Worm (Caenorhabditis elegans) whole organism, midembryonic: ENCODE results near the gene Y50D4C.6.

Experiments
- cog-1 ChIP-seq: sonication (generic microtip); optimal IDR thresholded peaks from 2 replicates; lab custom pipeline; 2016; ENCODE audit warnings: missing genetic modification characterization, missing compliant biosample characterization
- flt-1 ChIP-seq: fragments of 200-800 bp; sonication (Bioruptor generic); IDR thresholded peaks from 2 replicates; pipeline ENCODE4 v1.3.6; 2022; ENCODE audit warnings: missing genetic modification characterization, missing compliant biosample characterization
- klf-2 ChIP-seq: fragments of 200-800 bp; sonication (Bioruptor generic); conservative IDR thresholded peaks from 2 replicates; pipeline ENCODE4 v1.3.6; 2022; ENCODE audit warnings: missing genetic modification reagents, missing genetic modification characterization, missing compliant biosample characterization
- ref-1 ChIP-seq: fragments of 200-800 bp; sonication (Bioruptor generic); conservative IDR thresholded peaks from 2 replicates; pipeline ENCODE4 v1.3.6; 2022; ENCODE audit warnings: missing genetic modification reagents, missing genetic modification characterization, missing compliant biosample characterization
- ztf-23 ChIP-seq: fragments of 200-800 bp; sonication (Bioruptor generic); IDR thresholded peaks from 2 replicates; pipeline ENCODE4 v1.3.6; 2022; ENCODE audit warnings: missing genetic modification reagents, missing genetic modification characterization, missing compliant biosample characterization
- ztf-29 ChIP-seq: fragments of 200-800 bp; sonication (Bioruptor generic); IDR thresholded peaks from 2 replicates; pipeline ENCODE4 v1.3.6; 2022; ENCODE audit warnings: missing genetic modification reagents, missing genetic modification characterization, missing compliant biosample characterization

DNA sequence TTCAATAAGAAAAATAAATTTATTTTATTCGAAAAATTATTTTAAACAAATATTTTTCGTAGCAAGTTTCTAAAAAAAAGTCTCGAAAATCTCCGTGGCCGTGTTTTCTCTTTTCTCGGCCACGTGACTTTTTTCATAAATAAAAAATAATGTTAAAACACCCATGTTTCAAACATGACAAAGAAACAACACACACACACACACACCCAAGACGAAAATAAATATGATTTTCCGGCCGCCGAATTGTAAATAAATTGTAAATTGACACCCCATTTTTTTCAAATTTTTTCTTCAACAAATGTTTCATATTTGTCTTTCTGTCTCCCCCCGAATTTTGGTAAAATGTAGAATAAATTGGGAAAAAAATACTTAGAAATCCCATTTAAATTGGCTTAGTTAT lies 28.2 kb upstream of the Y50D4C.6 start:
- TF ChIP-seq ztf-29 (no peak), klf-2 (GFP tag; lab: Robert Waterston, UW) (no peak), ref-1 (no peak), ztf-23 (GFP tag; lab: Robert Waterston, UW) (no peak), flt-1 (GFP tag; lab: Robert Waterston, UW) (no peak), cog-1 (tag; lab: Kevin White, UChicago) (no peak)
